Fruit fly (Drosophila melanogaster) S2 (cell line): ENCODE data around the gene CG6766.
"Not testable (repeated sequence)": the region's sequence is repeated elsewhere in the genome, so short reads cannot be mapped to it uniquely, and the experiment has no call there.

Experiments used
- CG8478 ChIP-seq: fragments of >200 bp; optimal IDR thresholded peaks from 2 replicates; lab custom pipeline; 2018
- CTCF ChIP-seq, 2 experiments: fragments of >200 bp; optimal IDR thresholded peaks; 2 replicates each; lab custom pipeline; 2018

CG6766 gene

DNA sequence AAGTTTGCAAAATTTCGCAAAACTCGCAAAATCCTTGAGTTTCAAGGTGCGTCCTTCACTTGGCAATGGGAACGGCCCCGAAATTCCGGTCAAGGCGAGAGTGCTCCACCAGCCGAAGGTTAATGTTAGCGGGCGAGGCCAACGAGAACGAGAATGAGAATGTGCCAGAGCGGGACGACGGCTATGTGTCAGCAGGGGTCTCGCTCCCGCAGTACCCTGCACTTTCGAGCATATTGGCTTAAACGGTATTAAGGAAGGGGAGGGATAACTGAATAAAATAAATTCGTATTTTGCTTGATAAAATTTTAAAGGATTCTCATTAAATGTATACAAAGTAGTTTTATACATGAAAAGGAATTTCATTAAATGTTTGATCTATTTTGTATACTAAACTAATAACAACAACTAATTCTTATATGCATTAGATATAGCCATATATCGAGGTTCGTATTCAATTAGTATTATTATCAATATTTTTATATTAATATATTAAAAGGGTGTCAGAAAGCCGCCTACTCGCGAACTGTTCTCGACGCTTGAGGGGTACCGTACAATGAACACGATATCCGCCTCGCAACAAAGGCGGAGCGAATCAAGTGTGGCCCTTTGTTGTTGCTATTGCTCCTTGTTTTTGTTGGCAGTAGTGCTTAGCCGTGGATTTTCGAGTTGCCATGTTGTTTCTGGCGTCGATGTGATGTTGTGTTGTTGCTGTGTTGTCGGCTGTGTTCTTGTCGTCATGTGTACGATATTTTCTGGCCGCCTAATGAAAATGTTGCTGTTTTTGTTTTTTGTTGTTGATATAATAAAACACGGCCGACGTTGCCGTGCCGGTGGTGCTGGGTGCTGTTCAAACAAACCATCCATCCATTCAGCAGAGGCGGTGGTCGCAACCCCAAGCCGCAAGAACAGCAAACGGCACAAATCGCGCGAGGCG, 33.8 kb downstream of the CG6766 start:
- no peak for TF ChIP-seq CG8478 (lab: Kevin White, UChicago)
- TF ChIP-seq CTCF (optimal IDR thresholded peaks at IDR 0.05; lab: Kevin White, UChicago): peak in 1 of 2 experiments; percentile 12

DNA sequence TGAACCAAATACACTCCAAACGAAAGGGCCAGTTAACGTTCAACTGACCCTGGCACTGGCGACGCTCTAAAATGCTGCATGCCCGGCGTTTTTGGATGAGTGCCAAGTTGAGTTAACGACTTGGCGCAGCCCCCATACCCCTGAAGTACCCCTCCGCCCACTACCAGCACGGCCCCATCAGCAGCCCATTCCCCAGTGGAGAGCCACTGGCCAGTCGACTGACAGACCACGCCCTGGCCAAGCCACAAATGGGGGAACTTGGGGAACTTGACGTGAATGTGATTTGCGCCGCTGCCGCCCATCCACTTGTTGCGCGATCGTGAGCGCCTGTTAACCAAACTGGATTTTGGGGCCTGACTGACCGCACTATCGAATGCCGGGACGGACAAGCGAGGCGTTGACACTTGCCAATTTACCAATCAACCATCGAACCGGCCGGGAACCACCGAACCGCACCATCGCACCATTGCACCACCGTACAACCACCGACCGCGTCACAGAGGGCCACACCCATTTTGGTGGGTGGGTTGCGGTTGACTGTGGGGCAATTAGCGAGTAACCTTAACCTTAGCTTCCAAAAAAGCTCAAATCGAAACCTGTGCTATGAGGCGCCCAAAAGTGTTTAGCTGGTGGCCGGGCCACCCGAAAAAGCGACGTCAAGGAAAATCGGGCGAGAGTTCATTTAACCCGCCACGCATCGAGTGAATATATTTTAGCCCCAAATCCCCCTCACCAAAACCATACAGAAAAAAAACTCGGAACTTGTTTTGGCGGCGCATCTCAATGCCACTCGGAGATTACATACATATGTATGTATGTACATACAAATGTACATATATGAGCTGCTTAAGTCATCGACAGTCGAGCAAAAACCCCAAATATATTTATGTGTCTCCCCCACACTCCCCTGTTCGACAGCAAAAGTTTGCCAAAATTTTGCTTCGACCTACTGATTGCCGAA, 34.8 kb downstream of the CG6766 start:
- no peak for TF ChIP-seq CTCF (optimal IDR thresholded peaks at IDR 0.05; lab: Kevin White, UChicago)
- TF ChIP-seq CG8478 (lab: Kevin White, UChicago): no peak

DNA sequence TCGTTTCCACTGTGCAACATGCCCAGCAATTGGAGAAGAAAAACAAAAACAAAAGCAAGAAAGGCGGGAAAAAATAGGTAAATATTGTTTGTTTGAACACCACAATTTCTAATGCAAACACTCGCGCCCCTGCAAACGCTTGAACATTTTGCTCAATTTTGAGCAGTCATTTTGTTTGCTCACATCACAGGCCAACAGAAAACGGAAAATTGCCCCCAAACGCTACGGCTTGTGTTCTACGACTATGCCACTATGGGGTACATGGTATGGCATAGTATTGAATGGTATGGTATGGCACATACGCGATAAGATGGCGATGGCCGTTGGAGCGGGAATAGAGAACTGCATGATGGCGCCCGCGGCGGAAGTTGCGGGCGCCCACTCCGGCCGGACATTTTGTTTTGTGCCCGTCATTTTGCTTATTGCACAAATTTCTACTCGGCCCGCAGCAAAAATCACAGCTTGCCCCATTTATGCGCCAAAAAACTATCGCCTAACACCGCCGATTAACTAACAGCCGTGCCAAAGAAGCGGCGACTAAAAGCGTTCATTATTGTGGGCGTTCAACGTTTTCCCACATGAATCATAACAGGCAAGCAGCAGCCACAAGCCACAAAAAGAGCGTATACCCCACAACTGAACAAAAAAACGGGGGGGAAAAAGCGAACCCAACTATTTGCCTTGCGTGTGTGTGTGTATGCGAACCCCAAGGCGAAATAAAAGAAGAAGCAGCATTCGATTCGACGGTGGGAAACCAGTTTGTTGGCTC, 36.1 kb downstream of the CG6766 start:
- no peak for TF ChIP-seq CTCF (optimal IDR thresholded peaks at IDR 0.05; lab: Kevin White, UChicago)
- no peak for TF ChIP-seq CG8478 (lab: Kevin White, UChicago)

DNA sequence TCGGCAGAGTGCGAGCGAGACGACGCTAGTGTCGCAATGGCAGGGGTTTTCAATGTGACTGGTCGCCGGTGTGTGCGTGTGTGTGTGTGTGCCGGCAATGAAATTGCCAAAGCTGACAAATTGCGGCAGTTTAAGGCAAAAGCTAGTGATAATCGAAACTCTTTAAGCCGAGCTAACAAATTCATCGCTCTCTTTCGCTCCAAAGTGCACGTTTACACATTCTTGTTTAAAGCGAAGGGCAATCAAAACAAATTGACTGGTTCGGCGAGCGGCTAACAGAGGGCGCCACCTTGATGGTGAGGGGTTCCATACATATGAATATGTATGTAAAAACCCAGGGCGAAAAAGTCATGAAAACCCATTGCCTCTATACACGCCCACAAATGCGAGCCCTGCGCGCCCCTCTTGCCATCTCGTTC, 36.7 kb downstream of the CG6766 start:
- TF ChIP-seq CTCF (optimal IDR thresholded peaks at IDR 0.05; lab: Kevin White, UChicago): peak; percentile 88 to 97
- TF ChIP-seq CG8478 (lab: Kevin White, UChicago): no peak

DNA sequence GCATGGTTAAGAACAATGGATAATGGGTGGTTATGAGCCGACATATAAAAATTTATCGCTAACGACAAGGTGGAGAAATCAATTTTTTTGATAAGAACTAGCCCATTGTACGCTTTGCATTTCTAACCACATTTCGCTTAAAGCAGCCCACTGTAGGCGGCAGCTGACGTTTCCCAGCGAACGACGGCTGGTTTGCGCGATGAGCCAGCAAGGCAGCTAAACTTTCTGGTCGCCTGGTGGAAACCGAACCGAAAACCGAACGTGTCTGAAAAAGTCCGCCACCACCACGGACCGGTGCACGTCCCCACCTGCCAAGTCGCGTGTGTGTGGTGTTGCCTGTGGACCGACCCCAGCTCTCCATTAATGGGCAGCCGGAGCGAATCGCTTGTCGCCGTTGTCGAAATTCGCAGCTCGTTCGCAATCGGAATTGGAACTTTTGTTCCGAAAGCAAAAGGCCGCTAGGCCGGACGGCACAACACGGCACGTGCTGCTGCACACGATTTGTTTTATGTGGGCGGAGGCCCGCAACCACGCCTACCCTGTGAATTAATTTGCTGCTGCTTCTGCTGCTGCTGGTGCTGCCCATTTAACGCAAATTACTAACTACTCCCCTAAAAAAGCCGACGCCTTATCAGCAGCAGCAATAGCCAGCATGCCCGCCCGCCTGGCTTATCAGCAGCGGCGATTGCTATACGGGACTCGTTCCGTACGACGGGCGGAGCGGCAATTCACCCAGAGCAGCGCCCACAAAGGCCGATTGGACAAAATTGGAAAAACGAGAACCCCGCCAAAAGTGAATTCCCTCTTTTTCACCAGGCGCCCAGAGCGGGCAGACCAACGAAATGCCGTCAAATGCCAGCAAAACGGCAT, 37.3 kb downstream of the CG6766 start:
- TF ChIP-seq CG8478 (lab: Kevin White, UChicago): no peak
- no peak for TF ChIP-seq CTCF (optimal IDR thresholded peaks at IDR 0.05; lab: Kevin White, UChicago)

DNA sequence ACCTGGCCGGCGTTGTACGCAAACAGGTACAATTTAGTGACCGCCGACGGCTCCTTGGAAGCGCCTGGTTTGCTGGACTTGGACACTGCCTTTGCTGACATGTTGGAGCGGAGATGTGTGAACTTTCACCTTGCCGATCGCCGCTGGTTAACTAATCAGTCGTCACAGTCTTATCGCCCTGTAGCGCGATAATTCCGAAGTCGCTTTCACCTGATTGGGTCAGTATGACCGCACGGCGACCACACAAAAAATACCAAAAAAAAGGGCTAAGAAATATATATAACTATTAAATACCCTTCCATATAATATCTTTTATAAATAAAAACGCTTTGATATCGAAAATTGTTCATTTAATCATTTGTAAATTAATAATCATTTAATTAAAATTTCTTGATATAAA, 38.4 kb downstream of the CG6766 start, which contains the start of gene Hacd1:
Gene Hacd1 (minus strand): TSS at position 216 of the 400 bp plus-strand sequence.
- TF ChIP-seq CG8478 (lab: Kevin White, UChicago) (no peak), CTCF (optimal IDR thresholded peaks at IDR 0.05; lab: Kevin White, UChicago) (no peak)

DNA sequence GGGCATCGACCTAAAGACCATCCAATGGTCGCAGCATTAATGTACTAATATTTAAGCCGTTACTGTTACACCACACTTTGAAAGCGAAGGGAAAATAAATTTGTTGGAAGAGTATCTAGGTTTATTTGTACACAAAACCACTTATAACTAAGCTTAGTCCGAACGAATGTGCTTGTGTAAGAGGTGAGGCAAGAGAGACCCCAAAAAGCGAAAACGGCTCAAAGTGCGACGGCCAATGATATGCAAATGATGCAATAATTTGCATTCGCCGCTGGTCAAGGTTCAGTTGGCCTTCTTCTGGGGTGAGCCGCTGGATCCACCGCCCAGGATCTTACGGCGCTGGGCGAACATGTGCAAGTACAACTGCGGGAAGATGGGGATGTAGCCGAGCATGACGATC, 39.4 kb downstream of the CG6766 start:
- TF ChIP-seq CG8478 (lab: Kevin White, UChicago): no peak
- no peak for TF ChIP-seq CTCF (optimal IDR thresholded peaks at IDR 0.05; lab: Kevin White, UChicago)

DNA sequence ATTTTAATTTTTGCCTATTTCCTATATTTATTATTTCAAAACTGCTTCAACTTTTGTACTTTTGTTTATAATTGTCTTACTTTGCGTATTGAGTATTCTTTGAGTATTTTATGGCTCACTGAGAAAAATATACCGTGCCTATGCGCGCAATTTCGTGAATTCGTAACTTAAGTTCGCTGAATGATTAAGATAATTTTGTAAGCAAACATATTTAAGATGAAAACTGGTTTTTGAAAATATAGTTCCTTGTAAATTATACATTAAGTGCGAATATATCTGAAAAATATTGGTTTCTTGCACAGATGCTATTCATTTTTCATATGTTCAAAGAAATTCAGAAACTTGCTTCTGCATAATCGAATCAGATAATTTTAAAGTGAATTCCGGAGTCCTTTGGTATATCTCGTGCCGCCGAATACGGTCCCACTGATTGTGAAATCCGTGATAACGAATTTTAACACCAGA, 41.2 kb downstream of the CG6766 start, which contains the start of the genes CG18787 and Nfs1:
Gene CG18787 (minus strand): TSS at position 101 of the 465 bp plus-strand sequence.
Gene Nfs1 (plus strand): TSS at position 415 of the 465 bp plus-strand sequence.
- not testable (repeated sequence) for TF ChIP-seq CTCF (optimal IDR thresholded peaks at IDR 0.05; lab: Kevin White, UChicago); CG8478 (lab: Kevin White, UChicago)

DNA sequence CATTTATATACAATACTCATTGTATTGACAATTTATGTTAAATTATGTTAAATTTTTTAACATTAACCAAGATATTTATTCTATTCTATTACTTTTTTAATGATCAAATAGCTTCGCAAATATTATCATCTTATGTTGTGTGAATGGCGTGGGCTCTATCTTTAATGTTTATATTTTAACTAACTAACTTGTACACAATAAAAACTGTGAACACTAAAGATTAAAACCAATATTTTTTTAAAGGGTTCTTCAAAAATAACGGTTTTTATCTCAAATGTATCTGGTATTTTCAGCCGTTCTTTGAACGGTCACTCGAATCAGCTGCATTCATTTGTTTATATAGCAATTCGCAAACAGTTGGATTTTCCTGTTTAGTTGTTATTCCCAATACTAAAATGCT, 44.0 kb downstream of the CG6766 start, which contains the start of gene Ada1-1:
Gene Ada1-1 (plus strand): TSS at position 301 of the 400 bp plus-strand sequence.
- not testable (repeated sequence) for TF ChIP-seq CG8478 (lab: Kevin White, UChicago); CTCF (optimal IDR thresholded peaks at IDR 0.05; lab: Kevin White, UChicago)

DNA sequence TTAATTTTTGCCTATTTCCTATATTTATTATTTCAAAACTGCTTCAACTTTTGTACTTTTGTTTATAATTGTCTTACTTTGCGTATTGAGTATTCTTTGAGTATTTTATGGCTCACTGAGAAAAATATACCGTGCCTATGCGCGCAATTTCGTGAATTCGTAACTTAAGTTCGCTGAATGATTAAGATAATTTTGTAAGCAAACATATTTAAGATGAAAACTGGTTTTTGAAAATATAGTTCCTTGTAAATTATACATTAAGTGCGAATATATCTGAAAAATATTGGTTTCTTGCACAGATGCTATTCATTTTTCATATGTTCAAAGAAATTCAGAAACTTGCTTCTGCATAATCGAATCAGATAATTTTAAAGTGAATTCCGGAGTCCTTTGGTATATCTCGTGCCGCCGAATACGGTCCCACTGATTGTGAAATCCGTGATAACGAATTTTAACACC, 45.1 kb downstream of the CG6766 start, which contains the start of the genes CG18789 and Qtzl:
Gene CG18789 (minus strand): TSS at position 101 of the 459 bp plus-strand sequence.
Gene Qtzl (plus strand): TSS at position 409 of the 459 bp plus-strand sequence.
- TF ChIP-seq CTCF (optimal IDR thresholded peaks at IDR 0.05; lab: Kevin White, UChicago); CG8478 (lab: Kevin White, UChicago): not testable (repeated sequence)

DNA sequence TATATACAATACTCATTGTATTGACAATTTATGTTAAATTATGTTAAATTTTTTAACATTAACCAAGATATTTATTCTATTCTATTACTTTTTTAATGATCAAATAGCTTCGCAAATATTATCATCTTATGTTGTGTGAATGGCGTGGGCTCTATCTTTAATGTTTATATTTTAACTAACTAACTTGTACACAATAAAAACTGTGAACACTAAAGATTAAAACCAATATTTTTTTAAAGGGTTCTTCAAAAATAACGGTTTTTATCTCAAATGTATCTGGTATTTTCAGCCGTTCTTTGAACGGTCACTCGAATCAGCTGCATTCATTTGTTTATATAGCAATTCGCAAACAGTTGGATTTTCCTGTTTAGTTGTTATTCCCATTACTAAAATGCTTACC, 47.9 kb downstream of the CG6766 start, which contains the start of gene Ada1-2:
Gene Ada1-2 (plus strand): TSS at position 301 of the 400 bp plus-strand sequence.
- TF ChIP-seq CG8478 (lab: Kevin White, UChicago); CTCF (optimal IDR thresholded peaks at IDR 0.05; lab: Kevin White, UChicago): not testable (repeated sequence)

DNA sequence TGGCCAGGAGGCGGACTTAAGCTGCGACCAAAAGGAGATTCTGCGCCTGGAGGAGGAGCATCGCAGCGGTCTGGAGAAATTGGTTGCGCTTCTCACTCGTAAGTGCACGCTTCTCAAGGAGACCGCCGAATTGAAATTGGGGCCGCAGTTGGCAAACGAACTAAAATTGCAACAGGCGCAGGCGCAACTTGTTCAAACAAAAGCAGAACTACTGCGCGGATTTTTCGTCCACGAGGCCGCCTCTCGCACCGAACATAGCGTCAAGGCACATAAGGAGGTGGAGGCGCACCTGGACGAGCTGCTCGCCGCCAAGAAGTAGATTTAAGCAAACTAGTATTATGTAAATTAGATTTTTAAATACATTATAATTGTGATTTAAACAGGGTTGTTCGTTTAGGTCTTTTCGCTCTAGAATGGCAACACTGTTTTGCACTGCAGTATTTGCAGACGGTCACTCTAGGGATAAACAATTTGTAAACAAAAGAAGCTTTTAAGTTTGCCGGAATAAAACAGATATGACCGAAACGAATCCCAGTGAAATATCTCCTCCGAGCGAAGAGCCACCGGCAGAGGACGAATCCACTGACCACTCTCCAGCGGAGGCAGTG, 49.9 kb downstream of the CG6766 start, which contains the start of gene escl:
Gene escl (plus strand): TSS at position 470 of the 608 bp plus-strand sequence.
- TF ChIP-seq CG8478 (lab: Kevin White, UChicago) (no peak), CTCF (optimal IDR thresholded peaks at IDR 0.05; lab: Kevin White, UChicago) (no peak)
